Fruit fly (Drosophila melanogaster) whole organism, embryonic: Measurements from ENCODE around the gene Usp14.

Experiments used
- Asciz ChIP-seq: fragments of 200-800 bp; sonication (Bioruptor generic); optimal IDR thresholded peaks from 2 replicates; lab custom pipeline; 2017; ENCODE audit warnings: missing biosample characterization, mild to moderate bottlenecking, missing genetic modification characterization, missing genetic modification reagents
- BEAF-32 ChIP-seq: fragments of 200-800 bp; sonication (Bioruptor generic); optimal IDR thresholded peaks from 3 replicates; lab custom pipeline; 2017; ENCODE audit warnings: missing biosample characterization, missing genetic modification characterization, mild to moderate bottlenecking, moderate library complexity, missing genetic modification reagents
- CG10462 ChIP-seq: fragments of 200-800 bp; sonication (Bioruptor generic); optimal IDR thresholded peaks from 2 replicates; lab custom pipeline; 2016; ENCODE audit warnings: missing biosample characterization, missing genetic modification characterization
- CG10959 ChIP-seq: fragments of 200-800 bp; sonication (Bioruptor generic); IDR thresholded peaks from 2 replicates; pipeline ENCODE4 v1.3.6; 2022; ENCODE audit warnings: missing biosample characterization, missing genetic modification characterization
- CG11247 ChIP-seq: fragments of 200-800 bp; sonication (Bioruptor generic); IDR thresholded peaks from 2 replicates; pipeline ENCODE4 v1.3.6; 2022; ENCODE audit warnings: missing biosample characterization, missing genetic modification characterization
- CG11398 ChIP-seq: fragments of 200-800 bp; sonication (Bioruptor generic); optimal IDR thresholded peaks from 2 replicates; lab custom pipeline; 2016; ENCODE audit warnings: missing biosample characterization, missing genetic modification characterization
- CG1233 ChIP-seq: fragments of 200-800 bp; sonication (Bioruptor generic); optimal IDR thresholded peaks from 4 replicates; lab custom pipeline; 2018; ENCODE audit warnings: missing biosample characterization, mild to moderate bottlenecking, missing genetic modification characterization
- CG12659 ChIP-seq: fragments of 200-800 bp; sonication (Bioruptor generic); optimal IDR thresholded peaks from 3 replicates; lab custom pipeline; 2017; ENCODE audit warnings: mild to moderate bottlenecking, missing biosample characterization, missing genetic modification reagents, missing genetic modification characterization
- CG14441 ChIP-seq: fragments of 200-800 bp; sonication (Bioruptor generic); IDR thresholded peaks from 2 replicates; pipeline ENCODE4 v1.3.6; 2022; ENCODE audit warnings: missing biosample characterization, missing genetic modification characterization
- CG15011 ChIP-seq: fragments of 200-800 bp; sonication (Bioruptor generic); optimal IDR thresholded peaks from 3 replicates; lab custom pipeline; 2018; ENCODE audit warnings: missing biosample characterization, mild to moderate bottlenecking, missing genetic modification characterization
- CG1602 ChIP-seq: fragments of 200-800 bp; sonication (Bioruptor generic); optimal IDR thresholded peaks from 3 replicates; lab custom pipeline; 2016; ENCODE audit warnings: missing biosample characterization, missing genetic modification characterization
- CG17802 ChIP-seq: fragments of 200-800 bp; sonication (Bioruptor generic); optimal IDR thresholded peaks from 2 replicates; lab custom pipeline; 2018; ENCODE audit warnings: missing biosample characterization, mild to moderate bottlenecking, missing genetic modification characterization, moderate library complexity
- CG17829 ChIP-seq: fragments of 200-800 bp; optimal IDR thresholded peaks from 2 replicates; lab custom pipeline; 2019; ENCODE audit warnings: missing biosample characterization, mild to moderate bottlenecking, missing genetic modification characterization, moderate library complexity
- CG2116 ChIP-seq: fragments of 200-800 bp; sonication (Bioruptor generic); optimal IDR thresholded peaks from 3 replicates; lab custom pipeline; 2018; ENCODE audit warnings: missing biosample characterization, mild to moderate bottlenecking, missing genetic modification characterization
- CG2712 ChIP-seq: fragments of 200-800 bp; optimal IDR thresholded peaks from 3 replicates; lab custom pipeline; 2019; ENCODE audit warnings: missing biosample characterization, mild to moderate bottlenecking, missing genetic modification characterization, moderate library complexity
- CG30431 ChIP-seq: fragments of 200-800 bp; sonication (Bioruptor generic); optimal IDR thresholded peaks from 2 replicates; lab custom pipeline; 2017; ENCODE audit warnings: missing biosample characterization, missing genetic modification characterization
- CG3726 ChIP-seq: fragments of 200-800 bp; sonication (Bioruptor generic); IDR thresholded peaks from 3 replicates; pipeline ENCODE4, ENCODE4 v1.3.6; 2022; ENCODE audit warnings: missing biosample characterization, missing genetic modification characterization
- CG6689 ChIP-seq: fragments of 200-800 bp; sonication (Bioruptor generic); IDR thresholded peaks from 2 replicates; pipeline ENCODE4 v1.3.6; 2022; ENCODE audit warnings: missing biosample characterization, missing genetic modification characterization
- CG7357 ChIP-seq: fragments of 200-800 bp; sonication (Bioruptor generic); IDR thresholded peaks from 3 replicates; pipeline ENCODE4 v1.3.6; 2022; ENCODE audit warnings: missing biosample characterization, missing genetic modification characterization
- CG7556 ChIP-seq: fragments of 200-800 bp; sonication (Bioruptor generic); optimal IDR thresholded peaks from 2 replicates; lab custom pipeline; 2017; ENCODE audit warnings: missing biosample characterization, mild to moderate bottlenecking, missing genetic modification characterization
- CG8388 ChIP-seq: fragments of 200-800 bp; sonication (Bioruptor generic); optimal IDR thresholded peaks from 2 replicates; lab custom pipeline; 2019; ENCODE audit warnings: missing biosample characterization, mild to moderate bottlenecking, missing genetic modification characterization, moderate library complexity
- CG8478 ChIP-seq: fragments of >200 bp; optimal IDR thresholded peaks from 2 replicates; lab custom pipeline; 2018
- Dip2 ChIP-seq: fragments of 200-800 bp; sonication (Bioruptor generic); IDR thresholded peaks from 2 replicates; pipeline ENCODE4 v1.3.6; 2022; ENCODE audit warnings: missing biosample characterization, missing genetic modification characterization
- Dip3 ChIP-seq: fragments of 200-800 bp; sonication (Bioruptor generic); optimal IDR thresholded peaks from 3 replicates; lab custom pipeline; 2016; ENCODE audit warnings: missing biosample characterization, missing genetic modification characterization
- Drgx ChIP-seq: fragments of 200-800 bp; sonication (Bioruptor generic); IDR thresholded peaks from 2 replicates; pipeline ENCODE4 v1.3.6; 2022; ENCODE audit warnings: missing biosample characterization, missing genetic modification characterization
- Ets65A ChIP-seq: fragments of 200-800 bp; sonication (Bioruptor generic); peaks from one replicate; lab custom pipeline; 2016; ENCODE audit warnings: missing biosample characterization, missing genetic modification characterization
- MESR4 ChIP-seq: fragments of 200-800 bp; sonication (Bioruptor generic); optimal IDR thresholded peaks from 2 replicates; lab custom pipeline; 2018; ENCODE audit warnings: missing biosample characterization, mild to moderate bottlenecking, missing genetic modification characterization, moderate library complexity
- Nf-YA ChIP-seq: fragments of 200-800 bp; sonication (Bioruptor generic); IDR thresholded peaks from 2 replicates; pipeline ENCODE4 v1.3.6; 2022; ENCODE audit warnings: missing biosample characterization, missing genetic modification characterization
- PHDP ChIP-seq: fragments of 200-800 bp; sonication (Bioruptor generic); optimal IDR thresholded peaks from 3 replicates; lab custom pipeline; 2018; ENCODE audit warnings: missing biosample characterization, mild to moderate bottlenecking, missing genetic modification characterization, moderate library complexity
- Ptx1 ChIP-seq: fragments of 200-800 bp; sonication (Bioruptor generic); IDR thresholded peaks from 2 replicates; pipeline ENCODE4 v1.3.6; 2022; ENCODE audit warnings: missing biosample characterization, missing genetic modification characterization
- Spps ChIP-seq: fragments of 200-800 bp; sonication (Bioruptor generic); optimal IDR thresholded peaks from 2 replicates; lab custom pipeline; 2018; ENCODE audit warnings: missing biosample characterization, mild to moderate bottlenecking, missing genetic modification characterization
- YL-1 ChIP-seq: fragments of 200-800 bp; sonication (Bioruptor generic); optimal IDR thresholded peaks from 3 replicates; lab custom pipeline; 2017; ENCODE audit warnings: missing biosample characterization, mild to moderate bottlenecking, missing genetic modification characterization
- abd-A ChIP-seq: fragments of 200-800 bp; sonication (Bioruptor generic); optimal IDR thresholded peaks from 3 replicates; lab custom pipeline; 2019; ENCODE audit warnings: missing biosample characterization, mild to moderate bottlenecking, missing genetic modification characterization, moderate library complexity
- ato ChIP-seq: fragments of 200-800 bp; sonication (Bioruptor generic); IDR thresholded peaks from 2 replicates; pipeline ENCODE4 v1.3.6; 2022; ENCODE audit warnings: missing biosample characterization, missing genetic modification characterization; ENCODE audit not compliant: partially characterized antibody
- br ChIP-seq: fragments of >200 bp; optimal IDR thresholded peaks from 2 replicates; lab custom pipeline; 2017
- cas ChIP-seq: fragments of 200-800 bp; sonication (Bioruptor generic); IDR thresholded peaks from 2 replicates; pipeline ENCODE4 v1.3.6; 2022; ENCODE audit warnings: missing biosample characterization, missing genetic modification characterization
- esg ChIP-seq: fragments of 200-800 bp; sonication (Bioruptor generic); conservative IDR thresholded peaks from 2 replicates; pipeline ENCODE4 v1.3.6; 2022; ENCODE audit warnings: missing biosample characterization, missing genetic modification characterization
- ewg ChIP-seq: fragments of 200-800 bp; sonication (Bioruptor generic); optimal IDR thresholded peaks from 3 replicates; lab custom pipeline; 2017; ENCODE audit warnings: mild to moderate bottlenecking, missing biosample characterization, missing genetic modification reagents, missing genetic modification characterization
- exex ChIP-seq: fragments of 200-800 bp; sonication (Bioruptor generic); optimal IDR thresholded peaks from 4 replicates; lab custom pipeline; 2018; ENCODE audit warnings: missing biosample characterization, mild to moderate bottlenecking, missing genetic modification characterization, moderate library complexity
- fru ChIP-seq: fragments of >200 bp; optimal IDR thresholded peaks from 2 replicates; lab custom pipeline; 2017
- grau ChIP-seq: fragments of 200-800 bp; optimal IDR thresholded peaks from 3 replicates; lab custom pipeline; 2019; ENCODE audit warnings: missing biosample characterization, mild to moderate bottlenecking, missing genetic modification characterization, moderate library complexity
- h ChIP-seq: fragments of >200 bp; optimal IDR thresholded peaks from 2 replicates; lab custom pipeline; 2017
- ind ChIP-seq: fragments of 200-800 bp; sonication (Bioruptor generic); optimal IDR thresholded peaks from 3 replicates; lab custom pipeline; 2016; ENCODE audit warnings: missing biosample characterization, missing genetic modification characterization
- nerfin-1 ChIP-seq: fragments of 200-800 bp; sonication (Bioruptor generic); optimal IDR thresholded peaks from 3 replicates; lab custom pipeline; 2019; ENCODE audit warnings: missing biosample characterization, mild to moderate bottlenecking, missing genetic modification characterization, moderate library complexity
- nerfin-2 ChIP-seq: fragments of 200-800 bp; sonication (Bioruptor generic); IDR thresholded peaks from 2 replicates; pipeline ENCODE4 v1.3.6; 2022; ENCODE audit warnings: missing biosample characterization, missing genetic modification characterization; ENCODE audit not compliant: partially characterized antibody
- phol ChIP-seq: fragments of 200-800 bp; sonication (Bioruptor generic); optimal IDR thresholded peaks from 3 replicates; lab custom pipeline; 2018; ENCODE audit warnings: missing biosample characterization, mild to moderate bottlenecking, missing genetic modification characterization, moderate library complexity
- repo ChIP-seq: fragments of 200-800 bp; sonication (Bioruptor generic); optimal IDR thresholded peaks from 2 replicates; lab custom pipeline; 2016; ENCODE audit warnings: missing biosample characterization, missing genetic modification characterization
- salm ChIP-seq: fragments of 200-800 bp; sonication (Bioruptor generic); optimal IDR thresholded peaks from 2 replicates; lab custom pipeline; 2018; ENCODE audit warnings: missing biosample characterization, mild to moderate bottlenecking, missing genetic modification characterization
- shn ChIP-seq: fragments of 200-800 bp; sonication (Bioruptor generic); optimal IDR thresholded peaks from 3 replicates; lab custom pipeline; 2016; ENCODE audit warnings: missing biosample characterization, missing genetic modification characterization
- sug ChIP-seq: fragments of 200-800 bp; optimal IDR thresholded peaks from 2 replicates; lab custom pipeline; 2019; ENCODE audit warnings: missing biosample characterization, mild to moderate bottlenecking, missing genetic modification characterization, moderate library complexity
- wek ChIP-seq: fragments of 200-800 bp; sonication (Bioruptor generic); optimal IDR thresholded peaks from 3 replicates; lab custom pipeline; 2018; ENCODE audit warnings: missing biosample characterization, mild to moderate bottlenecking, missing genetic modification characterization, moderate library complexity
- zen2 ChIP-seq: fragments of 200-800 bp; sonication (Bioruptor generic); IDR thresholded peaks from 3 replicates; pipeline ENCODE4 v1.3.6; 2022; ENCODE audit warnings: missing biosample characterization, missing genetic modification characterization; ENCODE audit not compliant: partially characterized antibody
- zf30C ChIP-seq: fragments of 200-800 bp; sonication (Bioruptor generic); optimal IDR thresholded peaks from 3 replicates; lab custom pipeline; 2018; ENCODE audit warnings: missing biosample characterization, mild to moderate bottlenecking, missing genetic modification characterization

Gene Usp14

dm6 chr2L:10299810-10300147 is 14.4 kb downstream of the Usp14 start, which contains the start of gene CYLD (continued):
- TF ChIP-seq CG8388 (GFP tag; lab: Kevin White, UChicago) = peak; percentile 76
- no peak for TF ChIP-seq Ets65A (GFP tag; lab: Kevin White, UChicago)
- peak; percentile 26 for TF ChIP-seq MESR4 (GFP tag; lab: Kevin White, UChicago)
- TF ChIP-seq fru (lab: Kevin White, UChicago) = no peak
- TF ChIP-seq Spps (tag; lab: Kevin White, UChicago) = peak; percentile 72
- TF ChIP-seq h (lab: Kevin White, UChicago) = no peak
- TF ChIP-seq CG17802 (tag; lab: Kevin White, UChicago) = no peak
- TF ChIP-seq CG15011 = peak; percentile 16
- peak; percentile 86 for TF ChIP-seq zf30C
- no peak for TF ChIP-seq Dip2 (GFP tag; lab: Robert Waterston, UW)
- no peak for TF ChIP-seq CG8478
- TF ChIP-seq wek (GFP tag; lab: Kevin White, UChicago) = peak; percentile 97
- TF ChIP-seq Asciz (GFP tag; lab: Kevin White, UChicago) = peak; percentile 46
- TF ChIP-seq esg = no peak; the same call in 1 of the 2 replicates
- TF ChIP-seq zen2 (GFP tag; lab: Robert Waterston, UW) = no peak
- TF ChIP-seq br (lab: Kevin White, UChicago) = no peak
- peak; percentile 58 for TF ChIP-seq ind (GFP tag; lab: Kevin White, UChicago)
- TF ChIP-seq ato (GFP tag; lab: Robert Waterston, UW) = no peak
- no peak for TF ChIP-seq CG30431
- no peak for TF ChIP-seq abd-A (tag; lab: Kevin White, UChicago)
- TF ChIP-seq Dip3 (GFP tag; lab: Kevin White, UChicago) = no peak
- TF ChIP-seq YL-1 (GFP tag; lab: Kevin White, UChicago) = no peak
- TF ChIP-seq CG1602 = peak; percentile 59
- peak; percentile 77 for TF ChIP-seq phol
- TF ChIP-seq CG2712 (tag; lab: Kevin White, UChicago) = peak; percentile 85
- no peak for TF ChIP-seq CG10959
- peak; percentile 62 for TF ChIP-seq CG1233 (GFP tag; lab: Kevin White, UChicago)
- TF ChIP-seq CG11247 (GFP tag; lab: Robert Waterston, UW) = no peak
- peak; percentile 85 for TF ChIP-seq CG17829 (tag; lab: Kevin White, UChicago)
- peak; percentile 85 for TF ChIP-seq PHDP (tag; lab: Kevin White, UChicago)
- peak; percentile 24 for TF ChIP-seq CG10462 (GFP tag; lab: Kevin White, UChicago)
- no peak for TF ChIP-seq CG11398 (GFP tag; lab: Kevin White, UChicago)
- TF ChIP-seq salm (tag; lab: Kevin White, UChicago) = peak; percentile 63
- no peak for TF ChIP-seq ewg (GFP tag; lab: Kevin White, UChicago)
- no peak for TF ChIP-seq exex (tag; lab: Kevin White, UChicago)
- TF ChIP-seq cas (GFP tag; lab: Robert Waterston, UW) = no peak
- TF ChIP-seq CG7357 (GFP tag; lab: Robert Waterston, UW) = 0 out of 3 replicates have a peak, but pooled peaks have one; percentile 18
- TF ChIP-seq BEAF-32 (GFP tag; lab: Kevin White, UChicago) = peak; percentile 15
- TF ChIP-seq nerfin-1 (tag; lab: Kevin White, UChicago) = peak; percentile 37
- peak; percentile 70 for TF ChIP-seq CG6689 (GFP tag; lab: Robert Waterston, UW)
- TF ChIP-seq CG7556 = peak; percentile 72
- TF ChIP-seq sug (tag; lab: Kevin White, UChicago) = peak; percentile 49
- 0 out of 2 replicates have a peak, but pooled peaks have one; percentile 35 for TF ChIP-seq Nf-YA (GFP tag; lab: Robert Waterston, UW)
- TF ChIP-seq CG3726 = no peak
- 0 out of 2 replicates have a peak, but pooled peaks have one; percentile 39 for TF ChIP-seq CG14441 (GFP tag; lab: Robert Waterston, UW)
- TF ChIP-seq Ptx1 (GFP tag; lab: Robert Waterston, UW) = no peak; the same call in 1 of the 2 replicates
- TF ChIP-seq grau (tag; lab: Kevin White, UChicago) = peak; percentile 78
- no peak for TF ChIP-seq shn (GFP tag; lab: Kevin White, UChicago)
- peak; percentile 68 for TF ChIP-seq Drgx (GFP tag; lab: Robert Waterston, UW)
- TF ChIP-seq nerfin-2 = no peak
- peak; percentile 67 for TF ChIP-seq CG12659 (GFP tag; lab: Kevin White, UChicago)
- peak; percentile 67 for TF ChIP-seq CG2116 (GFP tag; lab: Kevin White, UChicago)
- no peak for TF ChIP-seq repo (GFP tag; lab: Kevin White, UChicago)
